Fruit fly (Drosophila melanogaster) whole organism, prepupa: Measurements from ENCODE around the gene CG3473.

Experiments used
- Blimp-1 ChIP-seq: fragments of 200-800 bp; sonication (Bioruptor generic); optimal IDR thresholded peaks from 3 replicates; lab custom pipeline; 2017; ENCODE audit warnings: missing biosample characterization, missing genetic modification characterization, mild to moderate bottlenecking, moderate library complexity, missing genetic modification reagents
- CG10631 ChIP-seq: fragments of 200-800 bp; sonication (Bioruptor generic); optimal IDR thresholded peaks from 2 replicates; lab custom pipeline; 2016; ENCODE audit warnings: missing biosample characterization, missing genetic modification characterization
- CG11294 ChIP-seq: fragments of 200-800 bp; sonication (Bioruptor generic); IDR thresholded peaks from 2 replicates; pipeline ENCODE4 v1.3.6; 2022; ENCODE audit warnings: missing biosample characterization, missing genetic modification characterization
- CG11762 ChIP-seq: fragments of 200-800 bp; sonication (Bioruptor generic); optimal IDR thresholded peaks from 3 replicates; lab custom pipeline; 2016; ENCODE audit warnings: missing biosample characterization, missing genetic modification characterization; ENCODE audit not compliant: insufficient read depth
- CG16779 ChIP-seq: fragments of 200-800 bp; sonication (Bioruptor generic); optimal IDR thresholded peaks from 3 replicates; lab custom pipeline; 2017; ENCODE audit warnings: missing biosample characterization, mild to moderate bottlenecking, missing genetic modification characterization
- CG3032 ChIP-seq: fragments of 200-800 bp; optimal IDR thresholded peaks from 2 replicates; lab custom pipeline; 2019; ENCODE audit warnings: missing biosample characterization, mild to moderate bottlenecking, missing genetic modification characterization, moderate library complexity
- CG31627 ChIP-seq: fragments of 200-800 bp; sonication (Bioruptor generic); optimal IDR thresholded peaks from 3 replicates; lab custom pipeline; 2016; ENCODE audit warnings: missing biosample characterization, missing genetic modification characterization
- CG32006 ChIP-seq: fragments of 200-800 bp; sonication (Bioruptor generic); optimal IDR thresholded peaks from 3 replicates; lab custom pipeline; 2017; ENCODE audit warnings: missing biosample characterization, mild to moderate bottlenecking, missing genetic modification characterization
- CG3919 ChIP-seq: fragments of 200-800 bp; sonication (Bioruptor generic); optimal IDR thresholded peaks from 3 replicates; lab custom pipeline; 2016; ENCODE audit warnings: missing biosample characterization, missing genetic modification characterization
- CG6276 ChIP-seq: fragments of 200-800 bp; sonication (Bioruptor generic); optimal IDR thresholded peaks from 2 replicates; lab custom pipeline; 2017; ENCODE audit warnings: missing biosample characterization, mild to moderate bottlenecking, missing genetic modification characterization
- CG6792 ChIP-seq: fragments of 200-800 bp; sonication (Bioruptor generic); optimal IDR thresholded peaks from 3 replicates; lab custom pipeline; 2016; ENCODE audit warnings: missing biosample characterization, missing genetic modification characterization
- CG6808 ChIP-seq: fragments of 200-800 bp; sonication (Bioruptor generic); optimal IDR thresholded peaks from 3 replicates; lab custom pipeline; 2017; ENCODE audit warnings: missing biosample characterization, missing genetic modification characterization, mild to moderate bottlenecking, moderate library complexity, missing genetic modification reagents
- CG7368 ChIP-seq: fragments of 200-800 bp; sonication (Bioruptor generic); optimal IDR thresholded peaks from 3 replicates; lab custom pipeline; 2016; ENCODE audit warnings: missing biosample characterization, missing genetic modification characterization
- CG8119 ChIP-seq: fragments of 200-800 bp; sonication (Bioruptor generic); IDR thresholded peaks from 3 replicates; pipeline ENCODE4 v1.3.6; 2022; ENCODE audit warnings: missing biosample characterization, missing genetic modification characterization
- CG8632 ChIP-seq: fragments of 200-800 bp; sonication (Bioruptor generic); optimal IDR thresholded peaks from 3 replicates; lab custom pipeline; 2016; ENCODE audit warnings: missing biosample characterization, missing genetic modification characterization
- CG9139 ChIP-seq: fragments of 200-800 bp; sonication (Bioruptor generic); optimal IDR thresholded peaks from 3 replicates; lab custom pipeline; 2017; ENCODE audit warnings: missing biosample characterization, mild to moderate bottlenecking, missing genetic modification characterization
- Eip75B ChIP-seq: fragments of 200-800 bp; sonication (Bioruptor generic); optimal IDR thresholded peaks from 3 replicates; lab custom pipeline; 2016; ENCODE audit warnings: missing biosample characterization, missing genetic modification characterization
- Eip78C ChIP-seq: fragments of 200-800 bp; sonication (Bioruptor generic); peaks from one replicate; lab custom pipeline; 2016; ENCODE audit warnings: missing biosample characterization, missing genetic modification characterization
- Eip93F ChIP-seq: fragments of 200-800 bp; sonication (Bioruptor generic); optimal IDR thresholded peaks from 2 replicates; lab custom pipeline; 2016; ENCODE audit warnings: missing biosample characterization, mild to moderate bottlenecking, missing genetic modification characterization
- Ets21C ChIP-seq: fragments of 200-800 bp; sonication (Bioruptor generic); optimal IDR thresholded peaks from 3 replicates; lab custom pipeline; 2016; ENCODE audit warnings: missing biosample characterization, missing genetic modification characterization
- Ets96B ChIP-seq: fragments of 200-800 bp; optimal IDR thresholded peaks from 2 replicates; lab custom pipeline; 2019; ENCODE audit warnings: missing biosample characterization, mild to moderate bottlenecking, missing genetic modification characterization, moderate library complexity
- Gug ChIP-seq: fragments of 200-800 bp; sonication (Bioruptor generic); IDR thresholded peaks from 2 replicates; pipeline ENCODE4 v1.3.6; 2022; ENCODE audit warnings: missing biosample characterization, missing genetic modification characterization
- Hr38 ChIP-seq: sonication (Bioruptor generic); optimal IDR thresholded peaks from 2 replicates; lab custom pipeline; 2016; ENCODE audit warnings: missing biosample characterization, missing genetic modification characterization
- Hr39 ChIP-seq: fragments of 200-800 bp; sonication (Bioruptor generic); optimal IDR thresholded peaks from 2 replicates; lab custom pipeline; 2016; ENCODE audit warnings: missing biosample characterization, missing genetic modification characterization
- Lpt ChIP-seq: fragments of 200-800 bp; sonication (Bioruptor generic); optimal IDR thresholded peaks from 3 replicates; lab custom pipeline; 2016; ENCODE audit warnings: missing biosample characterization, missing genetic modification characterization
- Met ChIP-seq: fragments of 200-800 bp; sonication (Bioruptor generic); optimal IDR thresholded peaks from 3 replicates; lab custom pipeline; 2016; ENCODE audit warnings: missing biosample characterization, missing genetic modification characterization
- OdsH ChIP-seq: fragments of 200-800 bp; sonication (Bioruptor generic); optimal IDR thresholded peaks from 3 replicates; lab custom pipeline; 2016; ENCODE audit warnings: missing biosample characterization, missing genetic modification characterization
- Smox ChIP-seq: fragments of 200-800 bp; sonication (Bioruptor generic); optimal IDR thresholded peaks from 3 replicates; lab custom pipeline; 2016; ENCODE audit warnings: missing biosample characterization, missing genetic modification characterization
- Sox14 ChIP-seq: fragments of 200-800 bp; sonication (Bioruptor generic); optimal IDR thresholded peaks from 3 replicates; lab custom pipeline; 2016; ENCODE audit warnings: missing biosample characterization, missing genetic modification characterization
- Sox15 ChIP-seq: fragments of 200-800 bp; sonication (Bioruptor generic); optimal IDR thresholded peaks from 3 replicates; lab custom pipeline; 2016; ENCODE audit warnings: missing biosample characterization, missing genetic modification characterization
- achi ChIP-seq: fragments of 200-800 bp; sonication (Bioruptor generic); optimal IDR thresholded peaks from 3 replicates; lab custom pipeline; 2016; ENCODE audit warnings: missing biosample characterization, missing genetic modification characterization
- dsx ChIP-seq: fragments of 200-800 bp; optimal IDR thresholded peaks from 3 replicates; lab custom pipeline; 2019; ENCODE audit warnings: missing biosample characterization, mild to moderate bottlenecking, missing genetic modification characterization, moderate library complexity; ENCODE audit not compliant: poor library complexity, severe bottlenecking
- eg ChIP-seq: fragments of 200-800 bp; sonication (Bioruptor generic); IDR thresholded peaks from 3 replicates; pipeline ENCODE4 v1.3.6; 2022; ENCODE audit warnings: missing biosample characterization, missing genetic modification characterization
- esn ChIP-seq: fragments of 200-800 bp; sonication (Bioruptor generic); optimal IDR thresholded peaks from 2 replicates; lab custom pipeline; 2016; ENCODE audit warnings: missing biosample characterization, mild to moderate bottlenecking, missing genetic modification characterization, moderate library complexity
- fd85E ChIP-seq: fragments of 200-800 bp; sonication (Bioruptor generic); optimal IDR thresholded peaks from 3 replicates; lab custom pipeline; 2016; ENCODE audit warnings: missing biosample characterization, missing genetic modification characterization
- fkh ChIP-seq: fragments of 200-800 bp; sonication (Bioruptor generic); optimal IDR thresholded peaks from 3 replicates; lab custom pipeline; 2017; ENCODE audit warnings: missing biosample characterization, mild to moderate bottlenecking, missing genetic modification characterization, moderate library complexity
- lz ChIP-seq: fragments of 200-800 bp; sonication (Bioruptor generic); optimal IDR thresholded peaks from 3 replicates; lab custom pipeline; 2016; ENCODE audit warnings: missing biosample characterization, missing genetic modification characterization
- salr ChIP-seq, 2 experiments: fragments of 200-800 bp; sonication (Bioruptor generic); optimal IDR thresholded peaks; 3 replicates each; lab custom pipeline; 2016 to 2018; ENCODE audit warnings: missing biosample characterization in 2 of 2, missing genetic modification characterization in 2 of 2, mild to moderate bottlenecking in 1 of 2
- spab ChIP-seq: fragments of 200-800 bp; sonication (Bioruptor generic); optimal IDR thresholded peaks from 2 replicates; lab custom pipeline; 2017; ENCODE audit warnings: missing biosample characterization, mild to moderate bottlenecking, missing genetic modification characterization, missing genetic modification reagents
- ss ChIP-seq, 2 experiments: fragments of 200-800 bp; sonication (Bioruptor generic); optimal IDR thresholded peaks; 2 replicates in 1 of 2; 3 replicates in 1 of 2; lab custom pipeline; 2017 to 2018; ENCODE audit warnings: mild to moderate bottlenecking in 2 of 2, missing biosample characterization in 2 of 2, missing genetic modification characterization in 2 of 2, moderate library complexity in 1 of 2
- topi ChIP-seq: fragments of 200-800 bp; sonication (Bioruptor generic); optimal IDR thresholded peaks from 3 replicates; lab custom pipeline; 2016; ENCODE audit warnings: missing biosample characterization, missing genetic modification characterization
- vri ChIP-seq: fragments of 200-800 bp; sonication (Bioruptor generic); optimal IDR thresholded peaks from 3 replicates; lab custom pipeline; 2016; ENCODE audit warnings: missing biosample characterization, mild to moderate bottlenecking, missing genetic modification characterization

The CG3473 gene

DNA sequence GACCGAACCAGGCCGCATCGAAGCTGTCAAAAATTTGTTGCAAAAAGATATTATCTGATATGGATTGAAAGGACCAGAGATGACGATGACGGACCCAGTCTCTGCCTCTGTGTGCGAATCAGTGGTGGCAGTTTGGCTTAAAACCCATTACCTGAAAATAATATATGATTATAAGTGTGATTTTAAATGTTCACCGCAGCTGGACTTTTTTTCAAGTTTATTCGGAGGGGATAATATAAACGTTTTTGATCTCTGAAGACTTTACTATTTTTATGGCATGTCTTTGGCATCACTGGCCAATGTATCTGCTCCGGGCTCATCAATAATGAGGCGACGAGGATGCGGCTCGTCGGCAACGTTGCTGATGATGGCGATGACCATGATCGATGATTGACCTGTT is 5.8 kb downstream of the CG3473 start (continued):
- peak; percentile 51 for TF ChIP-seq Blimp-1 (GFP tag; lab: Kevin White, UChicago)
- TF ChIP-seq CG6276 (GFP tag; lab: Kevin White, UChicago): peak; percentile 39
- TF ChIP-seq CG6808 (GFP tag; lab: Kevin White, UChicago): peak; percentile 84
- TF ChIP-seq Hr38 (GFP tag; lab: Kevin White, UChicago): no peak
- TF ChIP-seq Eip93F (GFP tag; lab: Kevin White, UChicago): peak; percentile 53
- peak; percentile 71 to 73 for TF ChIP-seq ss (GFP tag; optimal IDR thresholded peaks at IDR 0.05; lab: Kevin White, UChicago)
- peak; percentile 49 for TF ChIP-seq CG16779 (tag; lab: Kevin White, UChicago)
- TF ChIP-seq CG32006 (GFP tag; lab: Kevin White, UChicago): peak; percentile 68

DNA sequence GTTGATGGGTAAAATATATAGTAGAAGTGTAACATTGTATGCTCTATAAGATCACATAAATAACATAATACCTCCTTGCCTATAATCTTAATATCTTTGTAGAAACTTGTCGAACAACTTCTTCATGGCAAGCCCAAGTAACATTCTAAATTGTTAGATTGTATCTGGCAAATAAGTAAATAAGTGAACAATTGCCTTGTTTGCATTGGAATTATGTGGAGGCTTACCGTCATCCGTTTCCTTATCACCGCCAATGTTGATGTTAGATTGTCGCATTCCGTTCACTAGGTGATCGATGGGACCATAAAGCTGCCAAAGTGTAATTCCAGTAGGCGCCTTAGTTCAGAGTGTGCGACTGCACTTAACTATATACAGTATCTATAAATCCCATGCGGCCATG is 6.7 kb downstream of the CG3473 start:
- TF ChIP-seq spab (GFP tag; lab: Kevin White, UChicago): no peak
- TF ChIP-seq Hr38 (GFP tag; lab: Kevin White, UChicago): peak; percentile 18
- no peak for TF ChIP-seq Met
- TF ChIP-seq Sox14 (GFP tag; lab: Kevin White, UChicago): no peak
- TF ChIP-seq CG10631 (GFP tag; lab: Kevin White, UChicago): peak; percentile 15
- peak; percentile 49 for TF ChIP-seq Eip78C (GFP tag; lab: Kevin White, UChicago)
- TF ChIP-seq fkh: peak; percentile 93

DNA sequence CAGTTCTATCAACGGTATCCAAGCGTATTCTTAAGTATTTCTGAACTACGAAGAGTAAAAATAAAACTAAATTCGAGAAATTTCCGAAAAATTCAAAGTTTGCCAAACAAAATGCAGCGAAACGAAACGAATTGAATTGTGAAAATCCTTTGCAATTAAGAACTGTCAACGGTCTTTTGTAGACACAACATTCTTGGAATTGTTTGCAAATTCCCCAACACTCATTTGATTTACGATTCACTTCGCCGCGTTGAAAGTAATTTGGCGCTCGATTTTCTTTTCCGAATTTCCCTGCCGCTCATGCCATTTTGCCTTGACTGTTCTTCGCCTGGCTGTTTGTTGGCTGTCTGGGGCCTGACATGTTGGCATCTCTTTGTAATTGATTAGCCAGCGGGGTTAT is 7.3 kb downstream of the CG3473 start:
- TF ChIP-seq Eip78C (GFP tag; lab: Kevin White, UChicago) (no peak), salr (GFP tag; optimal IDR thresholded peaks at IDR 0.05; lab: Kevin White, UChicago) (peak in 1 of 2 experiments; percentile 67)

DNA sequence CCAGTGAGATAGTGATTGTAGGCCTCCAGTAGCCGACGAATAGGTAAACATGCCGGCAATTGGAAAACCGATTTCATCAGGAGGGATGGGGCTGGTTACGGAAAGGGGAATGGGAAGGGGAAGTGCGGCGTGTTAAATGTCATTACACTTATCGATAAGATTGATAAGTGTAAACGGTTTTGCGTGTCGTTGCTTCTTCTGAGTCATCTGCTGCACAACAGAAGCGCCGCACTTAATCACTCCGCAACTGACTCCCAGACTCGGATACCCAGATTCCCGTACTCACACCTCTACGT is 9.0 kb downstream of the CG3473 start:
- TF ChIP-seq fkh: peak; percentile 54
- TF ChIP-seq CG6792 (GFP tag; lab: Kevin White, UChicago): no peak
- no peak for TF ChIP-seq Gug (GFP tag; lab: Robert Waterston, UW)
- no peak for TF ChIP-seq CG3032 (tag; lab: Kevin White, UChicago)
- no peak for TF ChIP-seq CG8119 (GFP tag; lab: Robert Waterston, UW)
- TF ChIP-seq Lpt: no peak
- peak; percentile 10 for TF ChIP-seq Eip78C (GFP tag; lab: Kevin White, UChicago)
- no peak for TF ChIP-seq CG32006 (GFP tag; lab: Kevin White, UChicago)

DNA sequence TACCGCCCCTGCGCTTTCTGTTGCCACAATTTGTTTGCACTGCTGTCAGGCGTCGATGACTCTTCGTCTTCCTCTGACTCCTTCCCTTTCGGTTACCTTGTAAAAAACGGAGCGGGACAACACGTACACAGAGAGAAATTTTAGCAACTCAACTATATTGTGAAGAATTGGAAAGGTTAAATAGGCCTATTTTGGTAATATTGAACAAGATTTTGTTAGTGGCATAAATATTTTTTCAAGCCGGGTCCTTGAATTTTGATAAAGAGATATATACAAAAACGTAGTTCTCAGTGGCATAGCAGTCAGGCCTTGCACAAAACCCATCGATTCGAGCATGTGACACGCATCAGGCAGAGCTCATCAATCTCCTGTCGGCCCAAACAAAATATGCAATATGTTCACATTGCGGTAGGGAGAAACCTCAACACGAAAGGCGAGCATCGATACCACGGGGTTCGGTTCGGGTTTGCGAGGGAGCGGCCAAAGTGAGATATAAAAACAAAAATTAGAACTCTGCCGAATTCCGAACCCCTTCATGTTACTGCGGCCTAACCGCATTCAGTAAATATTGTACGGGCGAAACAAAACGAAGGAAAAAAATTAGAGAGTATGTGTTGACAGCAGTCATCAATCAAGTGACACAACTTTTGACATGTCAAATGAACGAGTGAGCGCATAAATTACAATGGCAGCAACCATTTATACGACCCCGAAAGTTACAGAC is 9.5 kb downstream of the CG3473 start:
- TF ChIP-seq CG11294 (GFP tag; lab: Robert Waterston, UW) (no peak), spab (GFP tag; lab: Kevin White, UChicago) (peak; percentile 84), Eip75B (peak; percentile 85), dsx (GFP tag; lab: Kevin White, UChicago) (peak; percentile 86), ss (GFP tag; optimal IDR thresholded peaks at IDR 0.05; lab: Kevin White, UChicago) (peak; percentile 86 to 89), Ets21C (GFP tag; lab: Kevin White, UChicago) (peak; percentile 81), CG8632 (GFP tag; lab: Kevin White, UChicago) (peak; percentile 73), CG7368 (peak; percentile 80), CG31627 (GFP tag; lab: Kevin White, UChicago) (peak; percentile 86), topi (peak; percentile 92), fd85E (GFP tag; lab: Kevin White, UChicago) (peak; percentile 45), Hr38 (GFP tag; lab: Kevin White, UChicago) (no peak), lz (GFP tag; lab: Kevin White, UChicago) (peak; percentile 87), Smox (GFP tag; lab: Kevin White, UChicago) (peak; percentile 84), esn (GFP tag; lab: Kevin White, UChicago) (peak; percentile 88), CG3919 (GFP tag; lab: Kevin White, UChicago) (peak; percentile 89), CG3032 (tag; lab: Kevin White, UChicago) (peak; percentile 89), Gug (GFP tag; lab: Robert Waterston, UW) (peak; percentile 48; the same call in 1 of the 2 replicates), achi (peak; percentile 75), vri (GFP tag; lab: Kevin White, UChicago) (peak; percentile 79), Hr39 (GFP tag; lab: Kevin White, UChicago) (peak; percentile 93), eg (no peak), CG11762 (GFP tag; lab: Kevin White, UChicago) (peak; percentile 73), CG9139 (GFP tag; lab: Kevin White, UChicago) (peak; percentile 76), Ets96B (tag; lab: Kevin White, UChicago) (peak; percentile 88), Sox15 (GFP tag; lab: Kevin White, UChicago) (peak; percentile 73), CG32006 (GFP tag; lab: Kevin White, UChicago) (peak; percentile 37), OdsH (GFP tag; lab: Kevin White, UChicago) (peak; percentile 85)
